Worm (Caenorhabditis elegans) whole organism, L1 larva: ENCODE results near the gene nep-12.
A peak's percentile ranks its signal among the peaks of the same experiment; 100 is the strongest.

Experiments used
- aly-2 ChIP-seq: fragments of 150-350 bp; optimal IDR thresholded peaks from 2 replicates; lab custom pipeline; 2014; ENCODE audit warnings: missing biosample characterization, missing genetic modification characterization
- blmp-1 ChIP-seq: fragments of 150-350 bp; optimal IDR thresholded peaks from 2 replicates; lab custom pipeline; 2014; ENCODE audit warnings: missing biosample characterization, missing genetic modification characterization
- mef-2 ChIP-seq: fragments of 150-350 bp; optimal IDR thresholded peaks from 2 replicates; lab custom pipeline; 2014; ENCODE audit warnings: missing biosample characterization, missing genetic modification characterization
- nhr-71 ChIP-seq: sonication (generic microtip); optimal IDR thresholded peaks from 2 replicates; lab custom pipeline; 2016; ENCODE audit warnings: mild to moderate bottlenecking, missing genetic modification characterization, moderate library complexity, missing compliant biosample characterization
- unc-98 ChIP-seq: fragments of 200-800 bp; sonication (Bioruptor generic); IDR thresholded peaks from 2 replicates; pipeline ENCODE4 v1.3.6; 2022; ENCODE audit warnings: missing genetic modification characterization, missing compliant biosample characterization
- zag-1 ChIP-seq: fragments of 150-350 bp; optimal IDR thresholded peaks from 2 replicates; lab custom pipeline; 2014; ENCODE audit warnings: missing biosample characterization, missing genetic modification characterization

DNA sequence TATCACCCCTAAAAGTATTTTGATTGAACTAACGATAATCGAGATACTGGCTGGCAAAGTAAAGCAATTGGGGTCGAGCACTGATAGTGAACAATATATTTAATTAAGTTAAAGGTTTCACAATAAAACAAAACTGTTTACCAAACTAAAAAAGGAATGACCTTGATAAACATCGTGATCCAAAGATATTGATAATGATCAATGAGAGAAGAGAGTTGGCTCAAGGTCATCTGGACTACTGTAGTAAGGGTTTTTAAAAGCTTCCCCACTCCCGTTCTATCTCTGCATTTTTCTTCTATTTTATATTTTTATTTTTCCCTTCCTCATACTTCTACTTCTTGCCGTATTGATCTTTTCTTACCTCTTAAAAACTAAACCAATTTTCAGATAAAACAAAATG is 34.8 kb downstream of the nep-12 start, which contains the start of gene F41C3.2:
- TF ChIP-seq mef-2 (tag; lab: Kevin White, UChicago) (no peak), unc-98 (GFP tag; lab: Robert Waterston, UW) (no peak), blmp-1 (tag; lab: Kevin White, UChicago) (no peak), aly-2 (tag; lab: Kevin White, UChicago) (no peak), zag-1 (no peak), nhr-71 (tag; lab: Kevin White, UChicago) (peak; percentile 22)
